Worm (Caenorhabditis elegans) whole organism, midembryonic: ENCODE results near the gene C53A3.3.

Experiments used
- T22C8.4 ChIP-seq: fragments of 200-800 bp; sonication (Bioruptor generic); IDR thresholded peaks from 2 replicates; pipeline ENCODE4 v1.3.6; 2022; ENCODE audit warnings: missing genetic modification characterization, missing compliant biosample characterization
- cog-1 ChIP-seq: sonication (generic microtip); optimal IDR thresholded peaks from 2 replicates; lab custom pipeline; 2016; ENCODE audit warnings: missing genetic modification characterization, missing compliant biosample characterization
- flt-1 ChIP-seq: fragments of 200-800 bp; sonication (Bioruptor generic); IDR thresholded peaks from 2 replicates; pipeline ENCODE4 v1.3.6; 2022; ENCODE audit warnings: missing genetic modification characterization, missing compliant biosample characterization
- klf-2 ChIP-seq: fragments of 200-800 bp; sonication (Bioruptor generic); conservative IDR thresholded peaks from 2 replicates; pipeline ENCODE4 v1.3.6; 2022; ENCODE audit warnings: missing genetic modification reagents, missing genetic modification characterization, missing compliant biosample characterization
- med-1 ChIP-seq: sonication (generic microtip); optimal IDR thresholded peaks from 2 replicates; lab custom pipeline; 2017; ENCODE audit warnings: missing genetic modification characterization, mild to moderate bottlenecking, missing compliant biosample characterization, antibody characterized with exemption, missing genetic modification reagents; ENCODE audit not compliant: insufficient read depth
- ref-1 ChIP-seq: fragments of 200-800 bp; sonication (Bioruptor generic); conservative IDR thresholded peaks from 2 replicates; pipeline ENCODE4 v1.3.6; 2022; ENCODE audit warnings: missing genetic modification reagents, missing genetic modification characterization, missing compliant biosample characterization
- tab-1 ChIP-seq: fragments of 200-800 bp; sonication (Bioruptor generic); IDR thresholded peaks from 2 replicates; pipeline ENCODE4 v1.3.6; 2022; ENCODE audit warnings: missing genetic modification characterization, missing compliant biosample characterization
- ztf-23 ChIP-seq: fragments of 200-800 bp; sonication (Bioruptor generic); IDR thresholded peaks from 2 replicates; pipeline ENCODE4 v1.3.6; 2022; ENCODE audit warnings: missing genetic modification reagents, missing genetic modification characterization, missing compliant biosample characterization
- ztf-29 ChIP-seq: fragments of 200-800 bp; sonication (Bioruptor generic); IDR thresholded peaks from 2 replicates; pipeline ENCODE4 v1.3.6; 2022; ENCODE audit warnings: missing genetic modification reagents, missing genetic modification characterization, missing compliant biosample characterization

- TF ChIP-seq ref-1, result no peak
- no peak for TF ChIP-seq T22C8.4 (GFP tag; lab: Robert Waterston, UW)
- TF ChIP-seq cog-1 (tag; lab: Kevin White, UChicago), result no peak
- TF ChIP-seq tab-1 (GFP tag; lab: Robert Waterston, UW), result no peak
- no peak for TF ChIP-seq ztf-29
- no peak for TF ChIP-seq flt-1 (GFP tag; lab: Robert Waterston, UW)
- no peak for TF ChIP-seq med-1 (GFP tag; lab: Kevin White, UChicago)
- TF ChIP-seq ztf-23 (GFP tag; lab: Robert Waterston, UW), result no peak
- TF ChIP-seq klf-2, result no peak
These were observed 15.1 kb upstream of the C53A3.3 start for ce11 chrV:5741237-5741636.
